Worm (Caenorhabditis elegans): ENCODE measurements around the gene brf-1.

- TF ChIP-seq ref-1 (GFP tag; conservative IDR thresholded peaks at IDR 0.05), result no peak
- TF ChIP-seq flt-1 (GFP tag; IDR thresholded peaks at IDR 0.05), result no peak
- no peak for TF ChIP-seq T22C8.4 (GFP tag; IDR thresholded peaks at IDR 0.05)
- TF ChIP-seq ztf-23 (GFP tag; IDR thresholded peaks at IDR 0.05), result no peak
- no peak for TF ChIP-seq cog-1 (tag; optimal IDR thresholded peaks at IDR 0.05)
- TF ChIP-seq tab-1 (GFP tag; IDR thresholded peaks at IDR 0.05), result no peak
- no peak for TF ChIP-seq med-1 (GFP tag; optimal IDR thresholded peaks at IDR 0.05; ENCODE audit: insufficient read depth)
Observed at ce11 chrII:7269783-7270182, 35.9 kb upstream of the brf-1 start.

Data from whole organism, midembryonic.